Worm (Caenorhabditis elegans) whole organism, L2 larva: ENCODE results near the gene math-14.

Experiments used
- egl-27 ChIP-seq: sonication (generic microtip); optimal IDR thresholded peaks from 3 replicates; lab custom pipeline; 2017; ENCODE audit warnings: missing biosample characterization, missing genetic modification reagents, missing genetic modification characterization
- elt-3 ChIP-seq: sonication (generic microtip); optimal IDR thresholded peaks from 2 replicates; lab custom pipeline; 2017; ENCODE audit warnings: missing biosample characterization, missing genetic modification characterization
- fos-1 ChIP-seq: fragments of 150-350 bp; optimal IDR thresholded peaks from 2 replicates; lab custom pipeline; 2014; ENCODE audit warnings: missing biosample characterization, missing genetic modification characterization
- lin-13 ChIP-seq: fragments of 150-350 bp; optimal IDR thresholded peaks from 2 replicates; lab custom pipeline; 2014; ENCODE audit warnings: missing biosample characterization, missing genetic modification reagents, missing genetic modification characterization
- lin-39 ChIP-seq: fragments of 150-350 bp; optimal IDR thresholded peaks from 2 replicates; lab custom pipeline; 2014; ENCODE audit warnings: missing biosample characterization, missing genetic modification reagents, missing genetic modification characterization
- mdl-1 ChIP-seq, 2 experiments: fragments of 150-350 bp in 1 of 2; sonication (generic microtip) in 1 of 2; optimal IDR thresholded peaks; 2 replicates each; lab custom pipeline; 2017; ENCODE audit warnings: missing biosample characterization in 2 of 2, missing genetic modification characterization in 2 of 2
- nhr-25 ChIP-seq: fragments of 150-350 bp; sonication (generic microtip); optimal IDR thresholded peaks from 3 replicates; lab custom pipeline; 2014; ENCODE audit warnings: missing biosample characterization, missing genetic modification characterization
- nhr-77 ChIP-seq: fragments of 150-350 bp; optimal IDR thresholded peaks from 2 replicates; lab custom pipeline; 2014; ENCODE audit warnings: missing biosample characterization, missing genetic modification characterization
- skn-1 ChIP-seq: sonication (generic microtip); optimal IDR thresholded peaks from 2 replicates; lab custom pipeline; 2017; ENCODE audit warnings: missing biosample characterization, missing genetic modification characterization
- ztf-4 ChIP-seq: fragments of 150-350 bp; optimal IDR thresholded peaks from 2 replicates; lab custom pipeline; 2014; ENCODE audit warnings: missing biosample characterization, missing genetic modification characterization

DNA sequence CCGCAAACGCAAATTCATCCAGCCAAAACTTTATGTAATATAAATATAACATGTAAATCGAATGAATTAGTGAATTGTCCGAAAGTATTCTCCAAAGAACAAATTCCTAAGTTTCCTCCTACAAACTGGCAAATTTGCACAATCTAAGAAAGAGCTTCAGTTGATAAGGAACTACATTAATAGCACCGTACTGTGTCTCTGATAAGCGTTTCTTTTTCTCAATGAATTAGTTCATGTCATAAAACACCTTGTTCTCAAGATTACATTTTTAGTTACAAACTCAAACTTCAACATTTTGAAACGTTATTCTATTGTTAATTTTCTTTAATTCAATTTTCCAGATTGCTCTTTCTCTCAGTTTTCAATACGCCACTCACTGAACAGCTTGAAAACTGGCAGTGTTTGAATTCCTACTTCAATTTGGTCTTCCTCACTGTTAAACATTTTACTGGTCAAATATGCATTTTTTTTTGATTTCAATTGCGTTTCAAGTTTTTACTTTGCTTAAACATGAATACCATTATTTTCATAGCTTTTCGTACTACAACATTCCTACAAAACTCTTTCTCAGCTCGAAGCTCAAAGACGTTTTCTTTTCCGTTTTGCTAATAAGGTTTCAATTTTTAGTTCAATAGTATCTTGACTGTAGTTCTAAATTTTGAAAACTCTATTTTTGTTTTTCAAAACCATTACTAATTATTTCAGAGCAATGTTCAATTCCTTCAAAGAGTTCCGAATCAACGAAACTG is 3.4 kb upstream of the math-14 start, which contains the start of gene math-15:
- TF ChIP-seq lin-13 (no peak), ztf-4 (tag; lab: Kevin White, UChicago) (no peak), nhr-77 (no peak), nhr-25 (tag; lab: Kevin White, UChicago) (no peak), skn-1 (tag; lab: Kevin White, UChicago) (no peak), mdl-1 (tag; optimal IDR thresholded peaks at IDR 0.05; lab: Kevin White, UChicago) (no peak), lin-39 (tag; lab: Kevin White, UChicago) (no peak), fos-1 (tag; lab: Kevin White, UChicago) (peak; percentile 50), elt-3 (tag; lab: Kevin White, UChicago) (no peak), egl-27 (tag; lab: Kevin White, UChicago) (no peak)
